Fruit fly (Drosophila melanogaster) whole organism, adult: Measurements from ENCODE around the gene COX7AL2.

Experiments
- CG11617 ChIP-seq: fragments of 200-800 bp; sonication (Bioruptor generic); optimal IDR thresholded peaks from 2 replicates; lab custom pipeline; 2017; ENCODE audit warnings: mild to moderate bottlenecking, missing biosample characterization, missing genetic modification reagents, missing genetic modification characterization
- CG12768 ChIP-seq: fragments of 200-800 bp; sonication (Bioruptor generic); optimal IDR thresholded peaks from 2 replicates; lab custom pipeline; 2017; ENCODE audit warnings: missing biosample characterization, missing genetic modification characterization, mild to moderate bottlenecking, moderate library complexity, missing genetic modification reagents
- CG14711 ChIP-seq: fragments of 200-800 bp; sonication (Bioruptor generic); optimal IDR thresholded peaks from 2 replicates; lab custom pipeline; 2018; ENCODE audit warnings: missing biosample characterization, mild to moderate bottlenecking, missing genetic modification characterization, moderate library complexity
- CG1620 ChIP-seq: fragments of 200-800 bp; sonication (Bioruptor generic); optimal IDR thresholded peaks from 2 replicates; lab custom pipeline; 2016; ENCODE audit warnings: missing biosample characterization, missing genetic modification characterization
- CG33017 ChIP-seq: fragments of 200-800 bp; sonication (Bioruptor generic); optimal IDR thresholded peaks from 2 replicates; lab custom pipeline; 2018; ENCODE audit warnings: missing biosample characterization, mild to moderate bottlenecking, missing genetic modification characterization, moderate library complexity
- CG5204 ChIP-seq: fragments of 200-800 bp; sonication (Bioruptor generic); optimal IDR thresholded peaks from 2 replicates; lab custom pipeline; 2016; ENCODE audit warnings: missing biosample characterization, missing genetic modification characterization
- CG7045 ChIP-seq: fragments of 200-800 bp; sonication (Bioruptor generic); optimal IDR thresholded peaks from 2 replicates; lab custom pipeline; 2017; ENCODE audit warnings: missing biosample characterization, mild to moderate bottlenecking, missing genetic modification characterization
- Clk ChIP-seq: fragments of 200-800 bp; sonication (Bioruptor generic); optimal IDR thresholded peaks from 2 replicates; lab custom pipeline; 2017; ENCODE audit warnings: missing biosample characterization, missing genetic modification characterization
- Crg-1 ChIP-seq: fragments of 200-800 bp; sonication (Bioruptor generic); optimal IDR thresholded peaks from 2 replicates; lab custom pipeline; 2016; ENCODE audit warnings: missing biosample characterization, missing genetic modification characterization
- Hr96 ChIP-seq: fragments of 200-800 bp; sonication (Bioruptor generic); optimal IDR thresholded peaks from 2 replicates; lab custom pipeline; 2016; ENCODE audit warnings: missing biosample characterization, missing genetic modification characterization
- Mnt ChIP-seq: fragments of 200-800 bp; sonication (Bioruptor generic); optimal IDR thresholded peaks from 2 replicates; lab custom pipeline; 2016; ENCODE audit warnings: missing biosample characterization, mild to moderate bottlenecking, missing genetic modification characterization
- bab1 ChIP-seq: fragments of 200-800 bp; sonication (Bioruptor generic); optimal IDR thresholded peaks from 3 replicates; lab custom pipeline; 2019; ENCODE audit warnings: missing biosample characterization, mild to moderate bottlenecking, missing genetic modification characterization, moderate library complexity
- cic ChIP-seq: fragments of 200-800 bp; sonication (Bioruptor generic); optimal IDR thresholded peaks from 2 replicates; lab custom pipeline; 2017; ENCODE audit warnings: missing biosample characterization, mild to moderate bottlenecking, missing genetic modification characterization, moderate library complexity
- cnc ChIP-seq, 2 experiments: fragments of >200 bp; optimal IDR thresholded peaks; 2 replicates each; lab custom pipeline; 2017
- kay ChIP-seq: fragments of 200-800 bp; sonication (Bioruptor generic); peaks from one replicate; lab custom pipeline; 2016; ENCODE audit warnings: missing biosample characterization, missing genetic modification characterization, borderline replicate concordance
- ovo ChIP-seq: fragments of 200-800 bp; sonication (Bioruptor generic); optimal IDR thresholded peaks from 2 replicates; lab custom pipeline; 2016; ENCODE audit warnings: missing biosample characterization, missing genetic modification characterization
- pad ChIP-seq: fragments of 200-800 bp; sonication (Bioruptor generic); optimal IDR thresholded peaks from 3 replicates; lab custom pipeline; 2017; ENCODE audit warnings: missing biosample characterization, missing genetic modification characterization, mild to moderate bottlenecking, moderate library complexity, missing genetic modification reagents
- tj ChIP-seq: fragments of 200-800 bp; sonication (Bioruptor generic); optimal IDR thresholded peaks from 3 replicates; lab custom pipeline; 2017; ENCODE audit warnings: missing biosample characterization, mild to moderate bottlenecking, missing genetic modification characterization, moderate library complexity
- toe ChIP-seq: fragments of 200-800 bp; sonication (Bioruptor generic); optimal IDR thresholded peaks from 2 replicates; lab custom pipeline; 2016; ENCODE audit warnings: missing biosample characterization, missing genetic modification characterization

Gene COX7AL2

DNA sequence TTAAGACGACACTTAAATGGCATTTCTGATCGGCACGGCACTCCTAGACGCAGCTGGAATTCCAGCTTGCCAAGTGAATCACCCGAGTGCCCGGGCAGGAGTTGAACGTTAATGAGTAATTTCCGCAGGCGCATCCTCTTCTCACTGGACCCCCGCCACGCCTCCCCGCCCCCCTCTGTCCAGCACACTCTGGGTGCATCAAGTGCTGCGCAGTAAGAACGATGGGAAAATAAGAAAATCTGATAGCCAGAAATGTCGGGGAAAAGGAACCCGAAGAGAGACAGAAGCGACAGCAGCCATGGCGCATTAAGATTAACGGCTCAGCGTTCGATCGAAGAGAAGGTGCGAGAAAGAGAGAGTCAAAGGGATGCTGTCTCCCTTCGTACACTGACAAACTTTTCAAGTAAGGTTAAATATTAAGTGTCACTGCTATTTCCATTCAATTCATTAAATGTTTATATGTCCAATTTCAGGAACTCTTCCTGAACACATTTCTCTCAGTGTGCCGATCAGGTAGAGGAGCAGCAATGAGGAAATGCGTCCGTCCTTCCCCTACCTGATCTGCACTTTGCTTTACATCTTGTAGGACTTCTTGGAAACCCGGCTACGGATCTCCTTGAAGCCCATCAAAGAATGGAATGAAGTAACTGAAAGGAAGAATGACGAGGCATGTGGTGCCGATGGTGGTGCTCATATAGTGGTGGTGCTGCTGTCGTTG is 33.0 kb downstream of the COX7AL2 start:
- TF ChIP-seq CG11617 (GFP tag; lab: Kevin White, UChicago) (no peak), bab1 (GFP tag; lab: Kevin White, UChicago) (no peak), Mnt (GFP tag; lab: Kevin White, UChicago) (no peak), Crg-1 (GFP tag; lab: Kevin White, UChicago) (no peak), pad (GFP tag; lab: Kevin White, UChicago) (peak; percentile 3)

DNA sequence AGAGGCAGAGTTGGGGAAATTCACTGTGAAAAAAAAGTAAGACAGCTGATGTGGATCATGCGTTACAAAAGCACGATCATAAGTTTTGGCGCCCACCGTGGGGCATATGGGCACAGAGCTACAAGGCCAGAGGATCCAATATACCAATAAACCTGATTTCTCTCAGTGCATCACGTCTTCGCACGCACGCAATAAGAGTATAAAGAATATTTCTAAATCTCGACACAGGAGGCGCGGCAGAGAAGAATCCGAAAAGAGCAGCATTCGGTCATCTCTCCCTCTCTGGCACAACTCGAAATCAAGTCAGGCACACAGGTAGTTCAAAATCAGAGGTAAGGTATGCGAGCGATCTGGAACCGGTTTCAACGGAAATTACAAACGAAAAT is 34.2 kb downstream of the COX7AL2 start:
- no peak for TF ChIP-seq toe (GFP tag; lab: Kevin White, UChicago)
- TF ChIP-seq CG7045 (GFP tag; lab: Kevin White, UChicago): no peak
- TF ChIP-seq CG12768 (GFP tag; lab: Kevin White, UChicago): no peak
- no peak for TF ChIP-seq Clk
- TF ChIP-seq Hr96 (GFP tag; lab: Kevin White, UChicago): no peak
- no peak for TF ChIP-seq ovo (GFP tag; lab: Kevin White, UChicago)
- no peak for TF ChIP-seq CG33017 (tag; lab: Kevin White, UChicago)
- no peak for TF ChIP-seq cnc (optimal IDR thresholded peaks at IDR 0.05; lab: Kevin White, UChicago)
- TF ChIP-seq CG5204: no peak
- TF ChIP-seq pad (GFP tag; lab: Kevin White, UChicago): no peak
- TF ChIP-seq CG11617 (GFP tag; lab: Kevin White, UChicago): no peak
- no peak for TF ChIP-seq Crg-1 (GFP tag; lab: Kevin White, UChicago)
- no peak for TF ChIP-seq kay (GFP tag; lab: Kevin White, UChicago)
- no peak for TF ChIP-seq CG1620 (GFP tag; lab: Kevin White, UChicago)
- no peak for TF ChIP-seq CG14711 (tag; lab: Kevin White, UChicago)

DNA sequence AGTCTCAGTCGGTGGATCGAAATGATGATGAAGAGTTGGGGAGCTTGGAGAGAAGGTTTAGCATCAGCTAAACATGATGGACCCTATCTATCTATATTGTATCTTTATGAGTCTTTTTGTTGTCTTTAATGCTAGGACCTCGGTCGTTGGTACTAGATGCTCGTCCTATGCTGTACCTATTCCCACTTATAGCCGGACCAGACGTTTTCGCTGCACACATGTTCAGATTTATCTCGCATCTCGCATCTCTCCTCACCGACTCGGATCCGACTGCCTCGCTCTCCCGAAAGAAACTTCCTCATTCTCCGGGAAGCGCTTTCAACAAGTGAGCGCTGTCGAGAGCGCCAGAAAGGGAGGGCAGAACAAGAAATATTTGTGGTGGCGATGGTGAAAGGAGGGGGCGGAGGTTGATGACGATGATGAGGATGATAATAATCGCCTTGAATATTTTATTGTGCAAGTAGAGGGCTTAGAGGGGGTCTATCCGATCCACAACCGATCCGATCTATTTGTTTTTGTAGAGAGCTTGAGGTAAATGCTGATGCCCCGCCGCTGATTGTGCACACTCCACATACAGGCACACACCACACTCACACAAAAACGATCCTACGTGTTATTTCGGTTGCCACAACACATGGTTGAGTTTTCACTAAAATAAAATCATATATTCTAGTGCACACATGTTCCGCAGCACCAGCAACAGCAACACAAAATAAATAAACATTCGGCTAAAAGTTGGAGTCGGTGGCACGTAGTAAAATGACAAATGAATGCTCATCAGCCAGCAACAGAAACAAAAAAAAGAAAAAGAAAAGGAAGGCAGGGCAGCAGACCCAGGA is 34.8 kb downstream of the COX7AL2 start:
- TF ChIP-seq Clk: no peak
- TF ChIP-seq ovo (GFP tag; lab: Kevin White, UChicago): no peak
- peak; percentile 39 for TF ChIP-seq cic (GFP tag; lab: Kevin White, UChicago)
- no peak for TF ChIP-seq tj (GFP tag; lab: Kevin White, UChicago)
- TF ChIP-seq pad (GFP tag; lab: Kevin White, UChicago): no peak

DNA sequence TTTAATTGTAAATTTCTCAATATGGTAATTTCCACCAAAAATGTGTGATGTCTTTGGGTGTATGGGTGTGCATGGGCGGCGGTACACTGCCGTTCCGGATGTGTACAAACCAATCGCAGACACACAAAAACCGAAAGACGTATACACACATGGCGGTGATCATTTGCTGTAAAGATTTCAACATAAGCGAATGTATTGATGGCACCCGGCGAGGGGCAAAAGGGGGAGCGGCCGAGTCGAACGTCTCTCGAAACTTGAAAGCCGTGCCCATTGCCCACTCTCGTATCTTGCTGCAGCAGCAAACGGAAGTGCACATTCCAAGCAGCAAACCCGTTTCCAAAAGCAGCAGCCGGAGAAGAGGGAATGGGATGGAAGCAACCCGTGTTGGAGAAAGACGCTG is 35.4 kb downstream of the COX7AL2 start:
- TF ChIP-seq CG33017 (tag; lab: Kevin White, UChicago): no peak
- TF ChIP-seq ovo (GFP tag; lab: Kevin White, UChicago): no peak
- TF ChIP-seq Mnt (GFP tag; lab: Kevin White, UChicago): no peak
- no peak for TF ChIP-seq CG5204
- TF ChIP-seq CG7045 (GFP tag; lab: Kevin White, UChicago): no peak
- no peak for TF ChIP-seq pad (GFP tag; lab: Kevin White, UChicago)
- TF ChIP-seq Hr96 (GFP tag; lab: Kevin White, UChicago): no peak
- no peak for TF ChIP-seq CG12768 (GFP tag; lab: Kevin White, UChicago)
- no peak for TF ChIP-seq bab1 (GFP tag; lab: Kevin White, UChicago)

DNA sequence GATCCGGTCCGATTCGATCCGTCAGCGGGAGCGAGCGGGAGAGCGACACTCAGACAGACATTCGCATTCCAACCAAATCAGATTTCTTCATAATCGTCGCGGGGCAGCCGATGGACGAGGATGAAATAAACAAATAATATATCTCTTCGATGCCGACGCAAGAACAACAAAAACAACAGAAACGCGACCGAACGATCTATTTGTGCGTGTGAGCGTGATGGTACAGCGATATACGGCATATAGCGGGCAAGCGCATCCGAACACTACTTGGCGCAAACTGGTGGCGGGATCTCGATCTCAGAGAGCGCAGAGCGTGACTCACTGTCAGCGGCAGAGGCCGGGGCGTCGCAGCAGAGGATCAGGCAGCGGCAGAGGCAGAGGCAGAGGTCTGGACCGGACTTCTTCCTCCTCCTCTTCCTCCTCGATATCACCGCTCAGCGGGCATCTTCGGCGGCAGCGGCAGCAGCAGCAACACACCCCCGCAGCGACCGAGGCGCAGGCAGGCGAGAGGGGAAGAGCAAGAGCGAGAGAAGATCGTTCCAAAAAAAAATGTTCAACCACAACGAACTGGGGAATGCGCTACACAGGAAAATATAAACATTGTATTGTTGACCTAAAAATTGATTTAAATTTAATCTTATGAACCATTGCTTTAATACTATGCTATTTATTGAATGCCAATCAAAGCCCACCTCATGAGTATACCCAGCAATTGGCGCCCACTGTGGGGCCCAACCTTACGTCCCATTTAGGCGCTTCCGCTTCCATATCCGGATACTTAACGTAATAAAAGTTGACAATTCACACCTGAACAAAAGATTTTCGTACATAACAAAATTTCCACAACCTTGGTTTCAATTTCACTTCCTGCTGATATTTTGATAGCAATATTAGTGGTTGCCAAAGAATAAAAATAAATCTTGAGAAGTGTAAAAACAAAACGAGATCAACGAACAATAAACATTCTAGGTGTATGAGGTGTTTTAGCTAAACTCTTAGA is 36.2 kb downstream of the COX7AL2 start:
- peak; percentile 13 for TF ChIP-seq ovo (GFP tag; lab: Kevin White, UChicago)
- TF ChIP-seq cnc (optimal IDR thresholded peaks at IDR 0.05; lab: Kevin White, UChicago): no peak
- TF ChIP-seq tj (GFP tag; lab: Kevin White, UChicago): no peak
- TF ChIP-seq Mnt (GFP tag; lab: Kevin White, UChicago): no peak
- peak; percentile 16 for TF ChIP-seq cic (GFP tag; lab: Kevin White, UChicago)
- no peak for TF ChIP-seq CG7045 (GFP tag; lab: Kevin White, UChicago)
- peak; percentile 75 for TF ChIP-seq kay (GFP tag; lab: Kevin White, UChicago)
- no peak for TF ChIP-seq CG12768 (GFP tag; lab: Kevin White, UChicago)

DNA sequence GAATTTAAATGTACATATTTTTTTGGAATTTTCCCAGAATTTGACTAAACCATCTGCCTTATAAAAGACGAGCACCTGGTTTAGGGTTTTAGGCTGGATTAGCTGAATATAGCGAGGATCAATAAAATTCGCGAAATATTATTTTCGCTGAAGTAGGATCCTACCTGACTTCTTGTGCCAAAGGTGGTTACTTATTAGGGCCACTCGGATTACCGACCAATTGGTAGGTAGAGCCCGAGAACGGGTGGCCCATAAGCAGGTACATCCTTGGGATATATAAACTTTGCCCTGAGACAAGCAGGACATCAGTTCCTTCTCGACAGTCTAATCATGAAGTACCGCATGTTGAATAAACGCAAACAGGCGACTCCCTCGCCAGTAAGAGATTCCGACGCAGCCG is 42.3 kb downstream of the COX7AL2 start, which contains the start of gene CG15382:
CG15382 (plus strand) TSS at position 301 of the 400 bp plus-strand sequence.
- TF ChIP-seq CG5204 (no peak), Crg-1 (GFP tag; lab: Kevin White, UChicago) (no peak), kay (GFP tag; lab: Kevin White, UChicago) (no peak), Mnt (GFP tag; lab: Kevin White, UChicago) (no peak), CG11617 (GFP tag; lab: Kevin White, UChicago) (no peak), cnc (optimal IDR thresholded peaks at IDR 0.05; lab: Kevin White, UChicago) (no peak), bab1 (GFP tag; lab: Kevin White, UChicago) (no peak), ovo (GFP tag; lab: Kevin White, UChicago) (no peak), CG1620 (GFP tag; lab: Kevin White, UChicago) (no peak), toe (GFP tag; lab: Kevin White, UChicago) (no peak), Hr96 (GFP tag; lab: Kevin White, UChicago) (no peak), tj (GFP tag; lab: Kevin White, UChicago) (no peak)
